Fruit fly (Drosophila melanogaster) whole organism, embryonic: Measurements from ENCODE around the gene Cyfip.

Source experiments
- ATbp ChIP-seq: fragments of 200-800 bp; sonication (Bioruptor generic); optimal IDR thresholded peaks from 2 replicates; lab custom pipeline; 2017; ENCODE audit warnings: missing biosample characterization, mild to moderate bottlenecking, missing genetic modification characterization, missing genetic modification reagents
- CG10543 ChIP-seq: fragments of 200-800 bp; sonication (Bioruptor generic); optimal IDR thresholded peaks from 3 replicates; lab custom pipeline; 2017; ENCODE audit warnings: missing biosample characterization, mild to moderate bottlenecking, missing genetic modification characterization, moderate library complexity
- CG10654 ChIP-seq: fragments of 200-800 bp; sonication (Bioruptor generic); optimal IDR thresholded peaks from 2 replicates; lab custom pipeline; 2016; ENCODE audit warnings: missing biosample characterization, missing genetic modification characterization
- CG11085 ChIP-seq: fragments of 200-800 bp; sonication (Bioruptor generic); IDR thresholded peaks from 2 replicates; pipeline ENCODE4 v1.3.6; 2022; ENCODE audit warnings: missing biosample characterization, missing genetic modification characterization
- CG12219 ChIP-seq: fragments of 200-800 bp; sonication (Bioruptor generic); optimal IDR thresholded peaks from 3 replicates; lab custom pipeline; 2018; ENCODE audit warnings: missing biosample characterization, mild to moderate bottlenecking, missing genetic modification characterization
- CG12769 ChIP-seq: fragments of 200-800 bp; sonication (Bioruptor generic); optimal IDR thresholded peaks from 2 replicates; lab custom pipeline; 2019; ENCODE audit warnings: missing biosample characterization, mild to moderate bottlenecking, missing genetic modification characterization, moderate library complexity
- CG1832 ChIP-seq: fragments of 200-800 bp; sonication (Bioruptor generic); optimal IDR thresholded peaks from 2 replicates; lab custom pipeline; 2017; ENCODE audit warnings: missing biosample characterization, mild to moderate bottlenecking, missing genetic modification characterization, inconsistent platforms
- CG31365 ChIP-seq: fragments of 200-800 bp; sonication (Bioruptor generic); optimal IDR thresholded peaks from 2 replicates; lab custom pipeline; 2018; ENCODE audit warnings: missing biosample characterization, mild to moderate bottlenecking, missing genetic modification characterization
- CG31441 ChIP-seq: fragments of 200-800 bp; sonication (Bioruptor generic); IDR thresholded peaks from 2 replicates; pipeline ENCODE4 v1.3.6; 2022; ENCODE audit warnings: missing biosample characterization, missing genetic modification characterization
- CG32532 ChIP-seq: fragments of 200-800 bp; sonication (Bioruptor generic); IDR thresholded peaks from 2 replicates; pipeline ENCODE4 v1.3.6; 2022; ENCODE audit warnings: missing biosample characterization, missing genetic modification characterization
- CG34224 ChIP-seq: fragments of 200-800 bp; sonication (Bioruptor generic); IDR thresholded peaks from 3 replicates; pipeline ENCODE4 v1.3.6; 2022; ENCODE audit warnings: missing biosample characterization, missing genetic modification characterization; ENCODE audit not compliant: partially characterized antibody
- CG3995 ChIP-seq: fragments of 200-800 bp; sonication (Bioruptor generic); optimal IDR thresholded peaks from 3 replicates; lab custom pipeline; 2016; ENCODE audit warnings: missing biosample characterization, missing genetic modification characterization
- CG4282 ChIP-seq: fragments of 200-800 bp; sonication (Bioruptor generic); optimal IDR thresholded peaks from 2 replicates; lab custom pipeline; 2016; ENCODE audit warnings: missing biosample characterization, missing genetic modification characterization
- CG8359 ChIP-seq: fragments of 200-800 bp; sonication (Bioruptor generic); optimal IDR thresholded peaks from 2 replicates; lab custom pipeline; 2017; ENCODE audit warnings: missing biosample characterization, mild to moderate bottlenecking, missing genetic modification characterization, borderline replicate concordance
- CG8944 ChIP-seq: fragments of 200-800 bp; sonication (Bioruptor generic); optimal IDR thresholded peaks from 3 replicates; lab custom pipeline; 2016; ENCODE audit warnings: missing biosample characterization, missing genetic modification characterization
- CoRest ChIP-seq: fragments of 200-800 bp; sonication (Bioruptor generic); optimal IDR thresholded peaks from 3 replicates; lab custom pipeline; 2018; ENCODE audit warnings: missing biosample characterization, mild to moderate bottlenecking, missing genetic modification characterization, moderate library complexity
- Drgx ChIP-seq: fragments of 200-800 bp; sonication (Bioruptor generic); IDR thresholded peaks from 2 replicates; pipeline ENCODE4 v1.3.6; 2022; ENCODE audit warnings: missing biosample characterization, missing genetic modification characterization
- Ets65A ChIP-seq: fragments of 200-800 bp; sonication (Bioruptor generic); peaks from one replicate; lab custom pipeline; 2016; ENCODE audit warnings: missing biosample characterization, missing genetic modification characterization
- HLH3B ChIP-seq: fragments of 200-800 bp; sonication (Bioruptor generic); IDR thresholded peaks from 2 replicates; pipeline ENCODE4 v1.3.6; 2022; ENCODE audit warnings: missing biosample characterization, missing genetic modification characterization
- Hr78 ChIP-seq, 2 experiments: fragments of 200-800 bp in 1 of 2; fragments of >200 bp in 1 of 2; sonication (Bioruptor generic) in 1 of 2; optimal IDR thresholded peaks; 2 replicates each; lab custom pipeline; 2017 to 2019; ENCODE audit warnings: missing biosample characterization in 2 of 2, missing genetic modification characterization in 2 of 2, mild to moderate bottlenecking in 1 of 2, moderate library complexity in 1 of 2
- MTF-1 ChIP-seq: fragments of 200-800 bp; sonication (Bioruptor generic); optimal IDR thresholded peaks from 2 replicates; lab custom pipeline; 2018; ENCODE audit warnings: missing biosample characterization, mild to moderate bottlenecking, missing genetic modification characterization, borderline replicate concordance
- Med ChIP-seq: fragments of 200-800 bp; sonication (Bioruptor generic); peaks from one replicate; lab custom pipeline; 2016; ENCODE audit warnings: missing biosample characterization, missing genetic modification characterization, mild to moderate bottlenecking, inconsistent platforms, moderate library complexity
- NC2α ChIP-seq: fragments of 200-800 bp; sonication (Bioruptor generic); optimal IDR thresholded peaks from 2 replicates; lab custom pipeline; 2016; ENCODE audit warnings: missing biosample characterization, missing genetic modification characterization
- Neu2 ChIP-seq: fragments of 200-800 bp; sonication (Bioruptor generic); optimal IDR thresholded peaks from 3 replicates; lab custom pipeline; 2016; ENCODE audit warnings: missing biosample characterization, missing genetic modification characterization, borderline replicate concordance
- Pdp1 ChIP-seq, 2 experiments: fragments of 200-800 bp; sonication (Bioruptor generic); optimal IDR thresholded peaks; 3 replicates each; lab custom pipeline; 2016; ENCODE audit warnings: missing biosample characterization in 2 of 2, missing genetic modification characterization in 2 of 2, mild to moderate bottlenecking in 1 of 2, moderate library complexity in 1 of 2
- Sox102F ChIP-seq: fragments of 200-800 bp; sonication (Bioruptor generic); optimal IDR thresholded peaks from 2 replicates; lab custom pipeline; 2018; ENCODE audit warnings: missing biosample characterization, mild to moderate bottlenecking, missing genetic modification characterization, moderate library complexity
- Tbp ChIP-seq: fragments of >200 bp; optimal IDR thresholded peaks from 2 replicates; lab custom pipeline; 2018; ENCODE audit warnings: missing biosample characterization, missing genetic modification characterization
- ab ChIP-seq: fragments of 200-800 bp; sonication (Bioruptor generic); optimal IDR thresholded peaks from 2 replicates; lab custom pipeline; 2016; ENCODE audit warnings: missing biosample characterization, missing genetic modification characterization
- ac ChIP-seq: fragments of 200-800 bp; sonication (Bioruptor generic); optimal IDR thresholded peaks from 3 replicates; lab custom pipeline; 2017; ENCODE audit warnings: missing biosample characterization, mild to moderate bottlenecking, missing genetic modification characterization
- ap ChIP-seq: fragments of 200-800 bp; sonication (Bioruptor generic); IDR thresholded peaks from 2 replicates; pipeline ENCODE4 v1.3.6; 2022; ENCODE audit warnings: missing biosample characterization, missing genetic modification characterization
- cg ChIP-seq: fragments of 200-800 bp; sonication (Bioruptor generic); optimal IDR thresholded peaks from 3 replicates; lab custom pipeline; 2019; ENCODE audit warnings: missing biosample characterization, mild to moderate bottlenecking, missing genetic modification characterization, moderate library complexity
- ci ChIP-seq: fragments of 200-800 bp; sonication (Bioruptor generic); IDR thresholded peaks from 3 replicates; pipeline ENCODE4 v1.3.6; 2022; ENCODE audit warnings: missing biosample characterization, missing genetic modification characterization
- corto ChIP-seq: fragments of 200-800 bp; sonication (Bioruptor generic); optimal IDR thresholded peaks from 2 replicates; lab custom pipeline; 2016; ENCODE audit warnings: missing biosample characterization, mild to moderate bottlenecking, missing genetic modification characterization, moderate library complexity
- dpn ChIP-seq, 2 experiments: fragments of 200-800 bp; sonication (Bioruptor generic); optimal IDR thresholded peaks; 3 replicates each; lab custom pipeline; 2016; ENCODE audit warnings: missing biosample characterization in 2 of 2, missing genetic modification characterization in 2 of 2
- dysf ChIP-seq: fragments of 200-800 bp; sonication (Bioruptor generic); IDR thresholded peaks from 3 replicates; pipeline ENCODE4 v1.3.6; 2022; ENCODE audit warnings: missing biosample characterization, missing genetic modification characterization
- emc ChIP-seq: fragments of 200-800 bp; sonication (Bioruptor generic); optimal IDR thresholded peaks from 2 replicates; lab custom pipeline; 2016; ENCODE audit warnings: missing biosample characterization, missing genetic modification characterization
- fu2 ChIP-seq: fragments of 200-800 bp; sonication (Bioruptor generic); optimal IDR thresholded peaks from 2 replicates; lab custom pipeline; 2016; ENCODE audit warnings: missing biosample characterization, missing genetic modification characterization
- kah ChIP-seq: fragments of 200-800 bp; sonication (Bioruptor generic); optimal IDR thresholded peaks from 2 replicates; lab custom pipeline; 2018; ENCODE audit warnings: missing biosample characterization, mild to moderate bottlenecking, missing genetic modification characterization
- ken ChIP-seq: fragments of 200-800 bp; sonication (Bioruptor generic); IDR thresholded peaks from 3 replicates; pipeline ENCODE4 v1.3.6; 2022; ENCODE audit warnings: missing biosample characterization, missing genetic modification characterization
- mirr ChIP-seq: fragments of 200-800 bp; sonication (Bioruptor generic); optimal IDR thresholded peaks from 3 replicates; lab custom pipeline; 2018; ENCODE audit warnings: missing biosample characterization, mild to moderate bottlenecking, missing genetic modification characterization
- p53 ChIP-seq: fragments of 200-800 bp; sonication (Bioruptor generic); optimal IDR thresholded peaks from 2 replicates; lab custom pipeline; 2016; ENCODE audit warnings: missing biosample characterization, missing genetic modification characterization
- pb ChIP-seq: fragments of 200-800 bp; sonication (Bioruptor generic); optimal IDR thresholded peaks from 3 replicates; lab custom pipeline; 2016; ENCODE audit warnings: missing biosample characterization, missing genetic modification characterization
- sd ChIP-seq: fragments of 200-800 bp; sonication (Bioruptor generic); optimal IDR thresholded peaks from 3 replicates; lab custom pipeline; 2018; ENCODE audit warnings: missing biosample characterization, mild to moderate bottlenecking, missing genetic modification characterization, moderate library complexity
- sens ChIP-seq: fragments of 200-800 bp; sonication (Bioruptor generic); peaks from one replicate; lab custom pipeline; 2016; ENCODE audit warnings: missing biosample characterization, missing genetic modification characterization
- stc ChIP-seq: fragments of 200-800 bp; sonication (Bioruptor generic); IDR thresholded peaks from 2 replicates; pipeline ENCODE4 v1.3.6; 2022; ENCODE audit warnings: missing biosample characterization, missing genetic modification characterization
- vvl ChIP-seq: fragments of 200-800 bp; sonication (Bioruptor generic); IDR thresholded peaks from 2 replicates; pipeline ENCODE4 v1.3.6; 2022; ENCODE audit warnings: missing biosample characterization, missing genetic modification characterization
- zf30C ChIP-seq: fragments of 200-800 bp; sonication (Bioruptor generic); optimal IDR thresholded peaks from 3 replicates; lab custom pipeline; 2018; ENCODE audit warnings: missing biosample characterization, mild to moderate bottlenecking, missing genetic modification characterization

Cyfip gene

dm6 chr3R:15310695-15311094, 22.4 kb upstream of the Cyfip start:
- TF ChIP-seq sd (peak; percentile 36), vvl (GFP tag; lab: Robert Waterston, UW) (0 out of 2 replicates have a peak, but pooled peaks have one; percentile 8), dysf (GFP tag; lab: Robert Waterston, UW) (no peak), cg (peak; percentile 63), ken (GFP tag; lab: Robert Waterston, UW) (no peak), sens (GFP tag; lab: Kevin White, UChicago) (peak; percentile 23), dpn (GFP tag; optimal IDR thresholded peaks at IDR 0.05; lab: Kevin White, UChicago) (peak in 1 of 2 experiments; percentile 17), ci (0 out of 3 replicates have a peak, but pooled peaks have one; percentile 6), kah (GFP tag; lab: Kevin White, UChicago) (peak; percentile 76)
- TF ChIP-seq, all 482 proteins: peak for 7

- TF ChIP-seq Med (GFP tag; lab: Kevin White, UChicago) (peak; percentile 22), CG1832 (GFP tag; lab: Kevin White, UChicago) (peak; percentile 22), Hr78 (GFP tag; optimal IDR thresholded peaks at IDR 0.05; lab: Kevin White, UChicago) (peak in 1 of 2 experiments; percentile 96), CG31441 (GFP tag; lab: Robert Waterston, UW) (no peak), zf30C (GFP tag; lab: Kevin White, UChicago) (peak; percentile 28), Ets65A (GFP tag; lab: Kevin White, UChicago) (peak; percentile 66)
Observed at dm6 chr3R:15313836-15314235, 19.2 kb upstream of the Cyfip start.

- TF ChIP-seq Sox102F (GFP tag; lab: Kevin White, UChicago) (no peak), ap (GFP tag; lab: Robert Waterston, UW) (no peak), Pdp1 (GFP tag; optimal IDR thresholded peaks at IDR 0.05; lab: Kevin White, UChicago) (peak in 1 of 2 experiments; percentile 15), CG12219 (GFP tag; lab: Kevin White, UChicago) (no peak), fu2 (GFP tag; lab: Kevin White, UChicago) (no peak), CG10543 (GFP tag; lab: Kevin White, UChicago) (peak; percentile 14), CG12769 (tag; lab: Kevin White, UChicago) (no peak), ATbp (GFP tag; lab: Kevin White, UChicago) (no peak), Med (GFP tag; lab: Kevin White, UChicago) (no peak), CG8359 (peak; percentile 95), emc (no peak), pb (GFP tag; lab: Kevin White, UChicago) (no peak), Neu2 (GFP tag; lab: Kevin White, UChicago) (no peak), CoRest (tag; lab: Kevin White, UChicago) (no peak), HLH3B (GFP tag; lab: Robert Waterston, UW) (peak; percentile 8; the same call in 1 of the 2 replicates), CG10654 (no peak), NC2α (GFP tag; lab: Kevin White, UChicago) (no peak), CG4282 (GFP tag; lab: Kevin White, UChicago) (no peak), mirr (GFP tag; lab: Kevin White, UChicago) (no peak), Drgx (0 out of 2 replicates have a peak, but pooled peaks have one; percentile 2), stc (GFP tag; lab: Robert Waterston, UW) (0 out of 2 replicates have a peak, but pooled peaks have one; percentile 6), MTF-1 (no peak), CG11085 (GFP tag; lab: Robert Waterston, UW) (no peak), p53 (no peak), CG31365 (no peak), CG8944 (GFP tag; lab: Kevin White, UChicago) (no peak), ac (GFP tag; lab: Kevin White, UChicago) (no peak), CG34224 (GFP tag; lab: Robert Waterston, UW) (no peak), CG3995 (GFP tag; lab: Kevin White, UChicago) (no peak), Tbp (GFP tag; lab: Kevin White, UChicago) (no peak), CG32532 (GFP tag; lab: Robert Waterston, UW) (0 out of 2 replicates have a peak, but pooled peaks have one; percentile 12), vvl (GFP tag; lab: Robert Waterston, UW) (0 out of 2 replicates have a peak, but pooled peaks have one; percentile 13), ab (GFP tag; lab: Kevin White, UChicago) (no peak), corto (no peak)
Observed at dm6 chr3R:15316326-15316725, 16.7 kb upstream of the Cyfip start, which contains the start of gene CG14866. TSS of gene CG14866 (plus strand) at chr3R:15316471.
